Worm (Caenorhabditis elegans) whole organism, young adult: ENCODE measurements around the gene B0336.12.
A peak's percentile ranks its signal among the peaks of the same experiment; 100 is the strongest.

Experiments
- B0019.2 ChIP-seq: fragments of 200-800 bp; sonication (Bioruptor generic); conservative IDR thresholded peaks from 2 replicates; pipeline ENCODE4 v1.3.6; 2022; ENCODE audit warnings: missing genetic modification reagents, missing genetic modification characterization, missing compliant biosample characterization
- B0336.3 ChIP-seq: fragments of 200-800 bp; sonication (Bioruptor generic); IDR thresholded peaks from 2 replicates; pipeline ENCODE4 v1.3.6; 2022; ENCODE audit warnings: missing genetic modification characterization, missing compliant biosample characterization
- D2030.7 ChIP-seq: fragments of 200-800 bp; sonication (Bioruptor generic); IDR thresholded peaks from 2 replicates; pipeline ENCODE4 v1.3.6; 2022; ENCODE audit warnings: missing genetic modification reagents, missing genetic modification characterization, missing compliant biosample characterization
- F10E7.11 ChIP-seq: sonication (generic microtip); optimal IDR thresholded peaks from 2 replicates; lab custom pipeline; 2017; ENCODE audit warnings: mild to moderate bottlenecking, missing genetic modification characterization, moderate library complexity, missing compliant biosample characterization
- F23B12.7 ChIP-seq: sonication (generic microtip); optimal IDR thresholded peaks from 2 replicates; lab custom pipeline; 2017; ENCODE audit warnings: missing genetic modification characterization, mild to moderate bottlenecking, missing compliant biosample characterization, antibody characterized with exemption, moderate library complexity; ENCODE audit not compliant: insufficient read depth
- F39B2.1 ChIP-seq: fragments of 200-800 bp; sonication (Bioruptor generic); IDR thresholded peaks from 2 replicates; pipeline ENCODE4 v1.3.6; 2022; ENCODE audit warnings: missing genetic modification reagents, missing genetic modification characterization, missing compliant biosample characterization
- F57C9.4 ChIP-seq: sonication (generic microtip); optimal IDR thresholded peaks from 2 replicates; lab custom pipeline; 2017; ENCODE audit warnings: mild to moderate bottlenecking, missing genetic modification characterization, missing compliant biosample characterization
- K12H6.12 ChIP-seq: fragments of 200-800 bp; sonication (Bioruptor generic); optimal IDR thresholded peaks from 2 replicates; lab custom pipeline; 2018; ENCODE audit warnings: mild to moderate bottlenecking, missing genetic modification characterization, missing compliant biosample characterization
- Y53F4B.3 ChIP-seq: fragments of 200-800 bp; sonication (Bioruptor generic); IDR thresholded peaks from 2 replicates; pipeline ENCODE4 v1.3.6; 2022; ENCODE audit warnings: missing genetic modification reagents, missing genetic modification characterization, missing compliant biosample characterization
- Y53G8AR.9 ChIP-seq: fragments of 200-800 bp; sonication (Bioruptor generic); conservative IDR thresholded peaks from 2 replicates; pipeline ENCODE4 v1.3.6; 2022; ENCODE audit warnings: missing genetic modification reagents, missing genetic modification characterization, missing compliant biosample characterization
- ZK185.1 ChIP-seq: sonication (generic microtip); optimal IDR thresholded peaks from 2 replicates; lab custom pipeline; 2016; ENCODE audit warnings: mild to moderate bottlenecking, missing genetic modification characterization, missing compliant biosample characterization; ENCODE audit not compliant: poor library complexity, severe bottlenecking
- atf-7 ChIP-seq: sonication (generic microtip); optimal IDR thresholded peaks from 2 replicates; lab custom pipeline; 2017; ENCODE audit warnings: mild to moderate bottlenecking, missing genetic modification characterization, missing compliant biosample characterization
- attf-3 ChIP-seq: fragments of 200-800 bp; sonication (Bioruptor generic); conservative IDR thresholded peaks from 2 replicates; pipeline ENCODE4 v1.3.6; 2022; ENCODE audit warnings: missing genetic modification reagents, missing genetic modification characterization, missing compliant biosample characterization
- attf-5 ChIP-seq: fragments of 200-800 bp; sonication (Bioruptor generic); optimal IDR thresholded peaks from 2 replicates; lab custom pipeline; 2018; ENCODE audit warnings: mild to moderate bottlenecking, missing genetic modification characterization, missing compliant biosample characterization
- cebp-1 ChIP-seq, 2 experiments: fragments of 200-800 bp in 1 of 2; sonication (Bioruptor generic) in 1 of 2; sonication (generic microtip) in 1 of 2; IDR thresholded peaks in 1 of 2; optimal IDR thresholded peaks in 1 of 2; 2 replicates each; pipeline versions ENCODE4 v1.3.6 to Lab custom; 2017 to 2022; ENCODE audit warnings: missing compliant biosample characterization in 2 of 2, missing genetic modification characterization in 2 of 2, mild to moderate bottlenecking in 1 of 2, missing genetic modification reagents in 1 of 2, moderate library complexity in 1 of 2
- ceh-27 ChIP-seq: fragments of 200-800 bp; sonication (Bioruptor generic); optimal IDR thresholded peaks from 2 replicates; lab custom pipeline; 2018; ENCODE audit warnings: mild to moderate bottlenecking, missing genetic modification characterization, moderate library complexity, missing compliant biosample characterization
- ceh-40 ChIP-seq: fragments of 200-800 bp; sonication (Bioruptor generic); IDR thresholded peaks from 2 replicates; pipeline ENCODE4 v1.3.6; 2022; ENCODE audit warnings: missing genetic modification characterization, missing compliant biosample characterization
- ceh-58 ChIP-seq: fragments of 200-800 bp; sonication (Bioruptor generic); IDR thresholded peaks from 2 replicates; pipeline ENCODE4 v1.3.6; 2022; ENCODE audit warnings: missing genetic modification characterization, missing compliant biosample characterization
- ceh-91 ChIP-seq: fragments of 200-800 bp; sonication (Bioruptor generic); IDR thresholded peaks from 2 replicates; pipeline ENCODE4 v1.3.6; 2022; ENCODE audit warnings: missing genetic modification reagents, missing genetic modification characterization, missing compliant biosample characterization
- chd-7 ChIP-seq: sonication (generic microtip); optimal IDR thresholded peaks from 2 replicates; lab custom pipeline; 2016; ENCODE audit warnings: mild to moderate bottlenecking, missing genetic modification characterization, moderate library complexity, missing compliant biosample characterization
- dpff-1 ChIP-seq: sonication (generic microtip); optimal IDR thresholded peaks from 2 replicates; lab custom pipeline; 2017; ENCODE audit warnings: mild to moderate bottlenecking, missing genetic modification characterization, missing compliant biosample characterization
- dpl-1 ChIP-seq: fragments of 150-350 bp; optimal IDR thresholded peaks from 2 replicates; lab custom pipeline; 2014; ENCODE audit warnings: missing biosample characterization, missing genetic modification reagents, missing genetic modification characterization
- ekl-4 ChIP-seq: fragments of 200-800 bp; sonication (Bioruptor generic); IDR thresholded peaks from 2 replicates; pipeline ENCODE4 v1.3.6; 2022; ENCODE audit warnings: missing genetic modification reagents, missing genetic modification characterization, missing compliant biosample characterization
- him-1 ChIP-seq: sonication (generic microtip); optimal IDR thresholded peaks from 2 replicates; lab custom pipeline; 2016; ENCODE audit warnings: missing genotype, missing genetic modification reagents, missing genetic modification characterization, missing compliant biosample characterization
- hlh-26 ChIP-seq: fragments of 200-800 bp; sonication (Bioruptor generic); conservative IDR thresholded peaks from 2 replicates; pipeline ENCODE4 v1.3.6; 2022; ENCODE audit warnings: missing genetic modification reagents, missing genetic modification characterization, missing compliant biosample characterization
- hmg-1.2 ChIP-seq: fragments of 200-800 bp; sonication (Bioruptor generic); IDR thresholded peaks from 2 replicates; pipeline ENCODE4 v1.3.6; 2022; ENCODE audit warnings: missing genetic modification reagents, missing genetic modification characterization, missing compliant biosample characterization
- hsf-1 ChIP-seq: fragments of 200-800 bp; sonication (Bioruptor generic); IDR thresholded peaks from 2 replicates; pipeline ENCODE4 v1.3.6; 2022; ENCODE audit warnings: missing genetic modification reagents, missing genetic modification characterization, missing compliant biosample characterization
- lsl-1 ChIP-seq: fragments of 200-800 bp; sonication (Bioruptor generic); optimal IDR thresholded peaks from 2 replicates; lab custom pipeline; 2018; ENCODE audit warnings: mild to moderate bottlenecking, missing genetic modification characterization, moderate library complexity, missing compliant biosample characterization
- madf-3 ChIP-seq: fragments of 200-800 bp; sonication (Bioruptor generic); IDR thresholded peaks from 2 replicates; pipeline ENCODE4 v1.3.6; 2022; ENCODE audit warnings: missing genetic modification reagents, missing genetic modification characterization, missing compliant biosample characterization
- madf-6 ChIP-seq: fragments of 200-800 bp; sonication (Bioruptor generic); IDR thresholded peaks from 2 replicates; pipeline ENCODE4 v1.3.6; 2022; ENCODE audit warnings: missing genetic modification reagents, missing genetic modification characterization, missing compliant biosample characterization
- madf-8 ChIP-seq: fragments of 200-800 bp; sonication (Bioruptor generic); conservative IDR thresholded peaks from 2 replicates; pipeline ENCODE4 v1.3.6; 2022; ENCODE audit warnings: missing genetic modification reagents, missing genetic modification characterization, missing compliant biosample characterization
- nfya-2 ChIP-seq: fragments of 200-800 bp; sonication (Bioruptor generic); IDR thresholded peaks from 2 replicates; pipeline ENCODE4 v1.3.6; 2022; ENCODE audit warnings: missing genetic modification reagents, missing genetic modification characterization, missing compliant biosample characterization
- nhr-90 ChIP-seq: sonication (generic microtip); optimal IDR thresholded peaks from 2 replicates; lab custom pipeline; 2016; ENCODE audit warnings: missing genotype, mild to moderate bottlenecking, missing genetic modification characterization, missing compliant biosample characterization
- rpc-1 ChIP-seq, 2 experiments: fragments of 150-350 bp in 1 of 2; sonication (generic microtip) in 1 of 2; optimal IDR thresholded peaks; 2 replicates each; lab custom pipeline; 2014 to 2018; ENCODE audit warnings: missing biosample characterization in 1 of 2, missing genetic modification characterization in 1 of 2, missing genetic modification reagents in 1 of 2, missing genotype in 1 of 2
- snpc-3.4 ChIP-seq: sonication (generic microtip); optimal IDR thresholded peaks from 2 replicates; lab custom pipeline; 2017; ENCODE audit warnings: missing genetic modification characterization, mild to moderate bottlenecking, missing compliant biosample characterization, antibody characterized with exemption, moderate library complexity, missing genotype, missing genetic modification reagents
- snpc-4 ChIP-seq, 5 experiments: fragments of 150-350 bp in 1 of 5; sonication (generic microtip) in 4 of 5; optimal IDR thresholded peaks; 2 replicates each; lab custom pipeline; 2014 to 2018; ENCODE audit warnings: missing genetic modification characterization in 5 of 5, missing biosample characterization in 3 of 5, antibody characterized with exemption in 2 of 5, mild to moderate bottlenecking in 2 of 5, missing compliant biosample characterization in 2 of 5, missing genotype in 2 of 5, moderate library complexity in 2 of 5, missing genetic modification reagents in 1 of 5
- tbp1 ChIP-seq: fragments of 200-800 bp; sonication (Bioruptor generic); optimal IDR thresholded peaks from 2 replicates; lab custom pipeline; 2018; ENCODE audit warnings: mild to moderate bottlenecking, missing genetic modification characterization, missing compliant biosample characterization
- tlf-1 ChIP-seq: fragments of 200-800 bp; sonication (Bioruptor generic); optimal IDR thresholded peaks from 2 replicates; lab custom pipeline; 2018; ENCODE audit warnings: mild to moderate bottlenecking, missing genetic modification characterization, missing compliant biosample characterization
- unc-130 ChIP-seq: sonication (generic microtip); optimal IDR thresholded peaks from 2 replicates; lab custom pipeline; 2016; ENCODE audit warnings: missing genetic modification reagents, missing genetic modification characterization, missing compliant biosample characterization
- xnd-1 ChIP-seq: sonication (generic microtip); optimal IDR thresholded peaks from 2 replicates; lab custom pipeline; 2016; ENCODE audit warnings: missing genotype, missing genetic modification reagents, missing genetic modification characterization, missing compliant biosample characterization
- zfh-2 ChIP-seq: fragments of 200-800 bp; sonication (Bioruptor generic); conservative IDR thresholded peaks from 2 replicates; pipeline ENCODE4 v1.3.6; 2022; ENCODE audit warnings: missing genetic modification reagents, missing genetic modification characterization, missing compliant biosample characterization
- zim-3 ChIP-seq: sonication (generic microtip); optimal IDR thresholded peaks from 2 replicates; lab custom pipeline; 2017; ENCODE audit warnings: mild to moderate bottlenecking, missing genetic modification characterization, moderate library complexity, missing compliant biosample characterization
- ztf-22 ChIP-seq: fragments of 200-800 bp; sonication (Bioruptor generic); optimal IDR thresholded peaks from 2 replicates; lab custom pipeline; 2018; ENCODE audit warnings: mild to moderate bottlenecking, missing genetic modification characterization, moderate library complexity, missing compliant biosample characterization
- ztf-25 ChIP-seq: fragments of 200-800 bp; sonication (Bioruptor generic); IDR thresholded peaks from 2 replicates; pipeline ENCODE4 v1.3.6; 2022; ENCODE audit warnings: missing genetic modification reagents, missing genetic modification characterization, missing compliant biosample characterization
- ztf-26 ChIP-seq: sonication (generic microtip); optimal IDR thresholded peaks from 2 replicates; lab custom pipeline; 2017; ENCODE audit warnings: missing genetic modification characterization, missing compliant biosample characterization

Gene B0336.12

ce11 chrIII:5705228-5705888 lies 4.6 kb downstream of the B0336.12 start, which contains the start of gene swp-1 (continued):
- TF ChIP-seq ZK185.1 (tag; lab: Kevin White, UChicago) = no peak
- TF ChIP-seq ztf-22 (GFP tag; lab: Kevin White, UChicago) = no peak
- no peak for TF ChIP-seq attf-3 (GFP tag; lab: Robert Waterston, UW)
- peak; percentile 28 for TF ChIP-seq tbp1 (GFP tag; lab: Kevin White, UChicago)
- no peak for TF ChIP-seq ceh-58
- peak; percentile 45 for TF ChIP-seq unc-130 (GFP tag; lab: Kevin White, UChicago)
- no peak for TF ChIP-seq atf-7 (tag; lab: Kevin White, UChicago)
- no peak for TF ChIP-seq F10E7.11
- peak; percentile 60 for TF ChIP-seq hsf-1 (GFP tag; lab: Robert Waterston, UW)
- TF ChIP-seq snpc-4 (GFP tag; optimal IDR thresholded peaks at IDR 0.05; lab: Kevin White, UChicago) = no peak
- TF ChIP-seq snpc-4 (tag; optimal IDR thresholded peaks at IDR 0.05; lab: Kevin White, UChicago) = no peak
- no peak for TF ChIP-seq Y53F4B.3 (GFP tag; lab: Robert Waterston, UW)
- TF ChIP-seq hlh-26 (GFP tag; lab: Robert Waterston, UW) = no peak
- TF ChIP-seq F23B12.7 = no peak
- TF ChIP-seq B0019.2 = no peak
- TF ChIP-seq dpl-1 (GFP tag; lab: Kevin White, UChicago) = no peak
- peak; percentile 68; the same call in 1 of the 2 replicates for TF ChIP-seq Y53G8AR.9 (GFP tag; lab: Robert Waterston, UW)
- no peak for TF ChIP-seq him-1
- TF ChIP-seq hmg-1.2 (GFP tag; lab: Robert Waterston, UW) = no peak
- TF ChIP-seq madf-3 (GFP tag; lab: Robert Waterston, UW) = peak; percentile 66; the same call in 1 of the 2 replicates
- no peak for TF ChIP-seq zim-3 (tag; lab: Kevin White, UChicago)
- TF ChIP-seq rpc-1 (optimal IDR thresholded peaks at IDR 0.05; lab: Kevin White, UChicago) = no peak
- TF ChIP-seq rpc-1 (tag; optimal IDR thresholded peaks at IDR 0.05; lab: Kevin White, UChicago) = no peak
- TF ChIP-seq F39B2.1 (GFP tag; lab: Robert Waterston, UW) = no peak
- TF ChIP-seq K12H6.12 (tag; lab: Kevin White, UChicago) = no peak
- TF ChIP-seq ceh-27 (GFP tag; lab: Kevin White, UChicago) = no peak
- no peak for TF ChIP-seq attf-5 (GFP tag; lab: Kevin White, UChicago)
- TF ChIP-seq chd-7 (tag; lab: Kevin White, UChicago) = no peak
- TF ChIP-seq cebp-1 (GFP tag; IDR thresholded peaks at IDR 0.05; lab: Robert Waterston, UW) = no peak
- peak; percentile 27 for TF ChIP-seq cebp-1 (tag; optimal IDR thresholded peaks at IDR 0.05; lab: Kevin White, UChicago)
- TF ChIP-seq nfya-2 = no peak

ce11 chrIII:5701491-5701890 lies 8.5 kb downstream of the B0336.12 start:
- TF ChIP-seq B0336.3 (GFP tag; lab: Robert Waterston, UW) = no peak
- no peak for TF ChIP-seq nhr-90 (tag; lab: Kevin White, UChicago)
- TF ChIP-seq D2030.7 = peak; percentile 41; the same call in 1 of the 2 replicates
- no peak for TF ChIP-seq ztf-25 (GFP tag; lab: Robert Waterston, UW)
- no peak for TF ChIP-seq snpc-3.4
- no peak for TF ChIP-seq ztf-26 (tag; lab: Kevin White, UChicago)
- TF ChIP-seq zfh-2 (GFP tag; lab: Robert Waterston, UW) = no peak
- no peak for TF ChIP-seq F57C9.4 (tag; lab: Kevin White, UChicago)
- no peak for TF ChIP-seq Y53G8AR.9 (GFP tag; lab: Robert Waterston, UW)
- no peak for TF ChIP-seq snpc-4 (GFP tag; optimal IDR thresholded peaks at IDR 0.05; lab: Kevin White, UChicago)
- TF ChIP-seq snpc-4 (tag; optimal IDR thresholded peaks at IDR 0.05; lab: Kevin White, UChicago) = no peak
- TF ChIP-seq Y53F4B.3 (GFP tag; lab: Robert Waterston, UW) = no peak
- peak; percentile 80 for TF ChIP-seq lsl-1 (GFP tag; lab: Kevin White, UChicago)
- TF ChIP-seq ceh-91 (GFP tag; lab: Robert Waterston, UW) = peak; percentile 41; the same call in 1 of the 2 replicates
- TF ChIP-seq unc-130 (GFP tag; lab: Kevin White, UChicago) = no peak
- TF ChIP-seq ceh-40 (GFP tag; lab: Robert Waterston, UW) = no peak
- peak; percentile 21 for TF ChIP-seq xnd-1 (tag; lab: Kevin White, UChicago)
- TF ChIP-seq hmg-1.2 (GFP tag; lab: Robert Waterston, UW) = no peak
- TF ChIP-seq tlf-1 (GFP tag; lab: Kevin White, UChicago) = no peak
- no peak for TF ChIP-seq dpff-1
- TF ChIP-seq hsf-1 (GFP tag; lab: Robert Waterston, UW) = no peak
- TF ChIP-seq madf-6 (GFP tag; lab: Robert Waterston, UW) = peak; percentile 78
- TF ChIP-seq madf-8 (GFP tag; lab: Robert Waterston, UW) = peak; percentile 49
- no peak for TF ChIP-seq ekl-4 (GFP tag; lab: Robert Waterston, UW)
